Worm (Caenorhabditis elegans): ENCODE results near the gene hint-3.

DNA sequence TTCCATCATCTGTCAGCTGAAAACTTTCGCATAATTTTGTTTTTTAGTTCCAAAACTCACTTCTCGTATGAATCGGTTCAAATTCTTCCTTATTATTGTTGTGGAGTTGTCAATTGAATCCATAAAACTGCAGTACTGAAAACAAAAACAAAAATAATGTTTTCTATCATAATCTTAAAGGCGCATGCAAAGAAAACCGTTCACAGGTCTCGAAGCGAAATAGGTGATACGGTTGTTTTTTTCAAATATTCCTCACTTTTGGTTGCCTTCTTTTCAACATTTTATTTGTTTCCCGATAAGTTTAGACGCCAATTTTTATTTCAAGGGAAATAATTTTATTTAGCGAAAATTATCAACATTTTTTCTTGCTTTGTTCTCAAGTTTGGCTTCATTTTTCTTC, 43.3 kb downstream of the hint-3 start:
- TF ChIP-seq him-1 (tag; optimal IDR thresholded peaks at IDR 0.05) (no peak), dao-5 (tag; optimal IDR thresholded peaks at IDR 0.05) (no peak), W03F9.2 (tag; optimal IDR thresholded peaks at IDR 0.05) (no peak)

Measured in whole organism, L4/young adult.